Worm (Caenorhabditis elegans) whole organism, young adult: ENCODE results near the gene C54C6.7.
A peak's percentile ranks its signal among the peaks of the same experiment; 100 is the strongest.

Source experiments
- B0336.3 ChIP-seq: fragments of 200-800 bp; sonication (Bioruptor generic); IDR thresholded peaks from 2 replicates; pipeline ENCODE4 v1.3.6; 2022; ENCODE audit warnings: missing genetic modification characterization, missing compliant biosample characterization
- F22D6.2 ChIP-seq: sonication (generic microtip); optimal IDR thresholded peaks from 2 replicates; lab custom pipeline; 2016; ENCODE audit warnings: mild to moderate bottlenecking, missing genetic modification characterization, missing compliant biosample characterization
- F23B12.7 ChIP-seq: sonication (generic microtip); optimal IDR thresholded peaks from 2 replicates; lab custom pipeline; 2017; ENCODE audit warnings: missing genetic modification characterization, mild to moderate bottlenecking, missing compliant biosample characterization, antibody characterized with exemption, moderate library complexity; ENCODE audit not compliant: insufficient read depth
- F39B2.1 ChIP-seq: fragments of 200-800 bp; sonication (Bioruptor generic); IDR thresholded peaks from 2 replicates; pipeline ENCODE4 v1.3.6; 2022; ENCODE audit warnings: missing genetic modification reagents, missing genetic modification characterization, missing compliant biosample characterization
- F57A8.1 ChIP-seq: fragments of 200-800 bp; sonication (Bioruptor generic); optimal IDR thresholded peaks from 2 replicates; lab custom pipeline; 2018; ENCODE audit warnings: mild to moderate bottlenecking, missing genetic modification characterization, moderate library complexity, missing compliant biosample characterization
- F57C9.4 ChIP-seq: sonication (generic microtip); optimal IDR thresholded peaks from 2 replicates; lab custom pipeline; 2017; ENCODE audit warnings: mild to moderate bottlenecking, missing genetic modification characterization, missing compliant biosample characterization
- K11D2.4 ChIP-seq: fragments of 200-800 bp; sonication (Bioruptor generic); IDR thresholded peaks from 2 replicates; pipeline ENCODE4 v1.3.6; 2022; ENCODE audit warnings: missing genetic modification reagents, missing genetic modification characterization, missing compliant biosample characterization
- Y53G8AR.9 ChIP-seq: fragments of 200-800 bp; sonication (Bioruptor generic); conservative IDR thresholded peaks from 2 replicates; pipeline ENCODE4 v1.3.6; 2022; ENCODE audit warnings: missing genetic modification reagents, missing genetic modification characterization, missing compliant biosample characterization
- Y56A3A.18 ChIP-seq: fragments of 200-800 bp; sonication (Bioruptor generic); IDR thresholded peaks from 2 replicates; pipeline ENCODE4 v1.3.6; 2022; ENCODE audit warnings: missing genetic modification reagents, missing genetic modification characterization, missing compliant biosample characterization
- aptf-3 ChIP-seq: fragments of 200-800 bp; sonication (Bioruptor generic); IDR thresholded peaks from 2 replicates; pipeline ENCODE4 v1.3.6; 2022; ENCODE audit warnings: missing genetic modification characterization, missing compliant biosample characterization
- cebp-1 ChIP-seq, 2 experiments: fragments of 200-800 bp in 1 of 2; sonication (Bioruptor generic) in 1 of 2; sonication (generic microtip) in 1 of 2; IDR thresholded peaks in 1 of 2; optimal IDR thresholded peaks in 1 of 2; 2 replicates each; pipeline versions ENCODE4 v1.3.6 to Lab custom; 2017 to 2022; ENCODE audit warnings: missing compliant biosample characterization in 2 of 2, missing genetic modification characterization in 2 of 2, mild to moderate bottlenecking in 1 of 2, missing genetic modification reagents in 1 of 2, moderate library complexity in 1 of 2
- dpff-1 ChIP-seq: sonication (generic microtip); optimal IDR thresholded peaks from 2 replicates; lab custom pipeline; 2017; ENCODE audit warnings: mild to moderate bottlenecking, missing genetic modification characterization, missing compliant biosample characterization
- efl-1 ChIP-seq: fragments of 150-350 bp; optimal IDR thresholded peaks from 2 replicates; lab custom pipeline; 2014; ENCODE audit warnings: missing biosample characterization, missing genetic modification reagents, missing genetic modification characterization
- ekl-4 ChIP-seq: fragments of 200-800 bp; sonication (Bioruptor generic); IDR thresholded peaks from 2 replicates; pipeline ENCODE4 v1.3.6; 2022; ENCODE audit warnings: missing genetic modification reagents, missing genetic modification characterization, missing compliant biosample characterization
- gei-17 ChIP-seq: fragments of 200-800 bp; sonication (Bioruptor generic); optimal IDR thresholded peaks from 2 replicates; lab custom pipeline; 2018; ENCODE audit warnings: mild to moderate bottlenecking, missing genetic modification characterization, missing compliant biosample characterization
- let-607 ChIP-seq, 2 experiments: fragments of 200-800 bp in 1 of 2; sonication (Bioruptor generic) in 1 of 2; sonication (generic microtip) in 1 of 2; optimal IDR thresholded peaks; 2 replicates each; lab custom pipeline; 2016 to 2018; ENCODE audit warnings: mild to moderate bottlenecking in 2 of 2, missing compliant biosample characterization in 2 of 2, missing genetic modification characterization in 2 of 2, moderate library complexity in 2 of 2, missing genotype in 1 of 2
- lin-54 ChIP-seq: fragments of 200-800 bp; sonication (Bioruptor generic); optimal IDR thresholded peaks from 2 replicates; lab custom pipeline; 2018; ENCODE audit warnings: mild to moderate bottlenecking, missing genetic modification characterization, missing compliant biosample characterization
- madf-10 ChIP-seq: sonication (generic microtip); optimal IDR thresholded peaks from 2 replicates; lab custom pipeline; 2016; ENCODE audit warnings: mild to moderate bottlenecking, missing genetic modification characterization, missing compliant biosample characterization
- madf-8 ChIP-seq: fragments of 200-800 bp; sonication (Bioruptor generic); conservative IDR thresholded peaks from 2 replicates; pipeline ENCODE4 v1.3.6; 2022; ENCODE audit warnings: missing genetic modification reagents, missing genetic modification characterization, missing compliant biosample characterization
- nfya-2 ChIP-seq: fragments of 200-800 bp; sonication (Bioruptor generic); IDR thresholded peaks from 2 replicates; pipeline ENCODE4 v1.3.6; 2022; ENCODE audit warnings: missing genetic modification reagents, missing genetic modification characterization, missing compliant biosample characterization
- nhr-179 ChIP-seq: sonication (generic microtip); optimal IDR thresholded peaks from 2 replicates; lab custom pipeline; 2016; ENCODE audit warnings: mild to moderate bottlenecking, missing genetic modification characterization, missing compliant biosample characterization
- nhr-80 ChIP-seq: sonication (generic microtip); optimal IDR thresholded peaks from 2 replicates; lab custom pipeline; 2016; ENCODE audit warnings: missing genetic modification characterization, missing compliant biosample characterization
- pbrm-1 ChIP-seq: fragments of 200-800 bp; sonication (Bioruptor generic); IDR thresholded peaks from 2 replicates; pipeline ENCODE4 v1.3.6; 2022; ENCODE audit warnings: missing genetic modification reagents, missing genetic modification characterization, missing compliant biosample characterization
- rec-8 ChIP-seq, 2 experiments: sonication (generic microtip); optimal IDR thresholded peaks; 2 replicates each; lab custom pipeline; 2016; ENCODE audit warnings: mild to moderate bottlenecking in 2 of 2, missing genetic modification characterization in 2 of 2, missing genetic modification reagents in 2 of 2, missing genotype in 2 of 2, missing biosample characterization in 1 of 2, missing compliant biosample characterization in 1 of 2, moderate library complexity in 1 of 2
- repo-1 ChIP-seq: sonication (generic microtip); optimal IDR thresholded peaks from 2 replicates; lab custom pipeline; 2017; ENCODE audit warnings: mild to moderate bottlenecking, missing genetic modification characterization, missing compliant biosample characterization
- snpc-3.4 ChIP-seq: sonication (generic microtip); optimal IDR thresholded peaks from 2 replicates; lab custom pipeline; 2017; ENCODE audit warnings: missing genetic modification characterization, mild to moderate bottlenecking, missing compliant biosample characterization, antibody characterized with exemption, moderate library complexity, missing genotype, missing genetic modification reagents
- somi-1 ChIP-seq: fragments of 200-800 bp; sonication (Bioruptor generic); optimal IDR thresholded peaks from 2 replicates; lab custom pipeline; 2018; ENCODE audit warnings: mild to moderate bottlenecking, missing genetic modification characterization, missing compliant biosample characterization
- zfh-2 ChIP-seq: fragments of 200-800 bp; sonication (Bioruptor generic); conservative IDR thresholded peaks from 2 replicates; pipeline ENCODE4 v1.3.6; 2022; ENCODE audit warnings: missing genetic modification reagents, missing genetic modification characterization, missing compliant biosample characterization
- ztf-18 ChIP-seq: sonication (generic microtip); optimal IDR thresholded peaks from 2 replicates; lab custom pipeline; 2016; ENCODE audit warnings: missing genotype, mild to moderate bottlenecking, missing genetic modification characterization, missing compliant biosample characterization
- ztf-26 ChIP-seq: sonication (generic microtip); optimal IDR thresholded peaks from 2 replicates; lab custom pipeline; 2017; ENCODE audit warnings: missing genetic modification characterization, missing compliant biosample characterization

C54C6.7 gene

ce11 chrIII:3543071-3543470 lies 3.2 kb downstream of the C54C6.7 start:
- no peak for TF ChIP-seq B0336.3 (GFP tag; lab: Robert Waterston, UW)
- TF ChIP-seq cebp-1 (GFP tag; IDR thresholded peaks at IDR 0.05; lab: Robert Waterston, UW): no peak
- peak; percentile 44 for TF ChIP-seq cebp-1 (tag; optimal IDR thresholded peaks at IDR 0.05; lab: Kevin White, UChicago)

ce11 chrIII:3542105-3542504 lies 4.1 kb downstream of the C54C6.7 start:
- 0 out of 2 replicates have a peak, but pooled peaks have one; percentile 26 for TF ChIP-seq cebp-1 (GFP tag; IDR thresholded peaks at IDR 0.05; lab: Robert Waterston, UW)
- peak; percentile 85 for TF ChIP-seq cebp-1 (tag; optimal IDR thresholded peaks at IDR 0.05; lab: Kevin White, UChicago)
- TF ChIP-seq let-607 (tag; optimal IDR thresholded peaks at IDR 0.05; lab: Kevin White, UChicago): no peak
- peak; percentile 86 for TF ChIP-seq zfh-2 (GFP tag; lab: Robert Waterston, UW)

- TF ChIP-seq madf-8 (GFP tag; lab: Robert Waterston, UW): no peak
- TF ChIP-seq repo-1 (tag; lab: Kevin White, UChicago): no peak
- TF ChIP-seq efl-1 (GFP tag; lab: Kevin White, UChicago): no peak
- TF ChIP-seq nfya-2 (GFP tag; lab: Robert Waterston, UW): no peak
- no peak for TF ChIP-seq rec-8 (tag; optimal IDR thresholded peaks at IDR 0.05; lab: Kevin White, UChicago)
- no peak for TF ChIP-seq somi-1
- TF ChIP-seq nhr-179: no peak
- TF ChIP-seq nhr-80: no peak
- TF ChIP-seq F39B2.1 (GFP tag; lab: Robert Waterston, UW): no peak
- TF ChIP-seq B0336.3 (GFP tag; lab: Robert Waterston, UW): no peak
- TF ChIP-seq ztf-26 (tag; lab: Kevin White, UChicago): no peak
- no peak for TF ChIP-seq snpc-3.4 (tag; lab: Kevin White, UChicago)
- no peak for TF ChIP-seq ztf-18 (tag; lab: Kevin White, UChicago)
- no peak for TF ChIP-seq pbrm-1 (GFP tag; lab: Robert Waterston, UW)
These were observed 4.7 kb downstream of the C54C6.7 start, which contains the start of gene ben-1 for ce11 chrIII:3541539-3541938. ben-1 (minus strand) TSS chrIII:3541639.

ce11 chrIII:3541093-3541492 lies 5.1 kb downstream of the C54C6.7 start:
- TF ChIP-seq repo-1 (tag; lab: Kevin White, UChicago) (no peak), aptf-3 (GFP tag; lab: Robert Waterston, UW) (no peak), Y56A3A.18 (GFP tag; lab: Robert Waterston, UW) (no peak), Y53G8AR.9 (GFP tag; lab: Robert Waterston, UW) (no peak), lin-54 (no peak), madf-10 (tag; lab: Kevin White, UChicago) (no peak), gei-17 (GFP tag; lab: Kevin White, UChicago) (no peak), pbrm-1 (GFP tag; lab: Robert Waterston, UW) (no peak), F22D6.2 (tag; lab: Kevin White, UChicago) (no peak), ekl-4 (GFP tag; lab: Robert Waterston, UW) (no peak), F57C9.4 (tag; lab: Kevin White, UChicago) (no peak), F57A8.1 (GFP tag; lab: Kevin White, UChicago) (no peak), zfh-2 (GFP tag; lab: Robert Waterston, UW) (no peak), cebp-1 (GFP tag; IDR thresholded peaks at IDR 0.05; lab: Robert Waterston, UW) (no peak), cebp-1 (tag; optimal IDR thresholded peaks at IDR 0.05; lab: Kevin White, UChicago) (no peak), snpc-3.4 (tag; lab: Kevin White, UChicago) (no peak), dpff-1 (tag; lab: Kevin White, UChicago) (no peak), K11D2.4 (no peak), F23B12.7 (tag; lab: Kevin White, UChicago) (no peak)
